Fruit fly (Drosophila melanogaster): ENCODE measurements around the gene alphaCOP.

dm6 chr3L:1675242-1675641 is 30.2 kb upstream of the alphaCOP start:
- TF ChIP-seq h (optimal IDR thresholded peaks at IDR 0.05) (no peak), psq (optimal IDR thresholded peaks at IDR 0.05) (no peak)

Measured in Kc167 (cell line).